Fruit fly (Drosophila melanogaster) whole organism, prepupa: ENCODE data around the gene CG32641.

Experiments used
- Blimp-1 ChIP-seq: fragments of 200-800 bp; sonication (Bioruptor generic); optimal IDR thresholded peaks from 3 replicates; lab custom pipeline; 2017; ENCODE audit warnings: missing biosample characterization, missing genetic modification characterization, mild to moderate bottlenecking, moderate library complexity, missing genetic modification reagents
- CG10631 ChIP-seq: fragments of 200-800 bp; sonication (Bioruptor generic); optimal IDR thresholded peaks from 2 replicates; lab custom pipeline; 2016; ENCODE audit warnings: missing biosample characterization, missing genetic modification characterization
- CG10669 ChIP-seq: fragments of 200-800 bp; sonication (Bioruptor generic); optimal IDR thresholded peaks from 3 replicates; lab custom pipeline; 2018; ENCODE audit warnings: missing biosample characterization, mild to moderate bottlenecking, missing genetic modification characterization, moderate library complexity
- CG11294 ChIP-seq: fragments of 200-800 bp; sonication (Bioruptor generic); IDR thresholded peaks from 2 replicates; pipeline ENCODE4 v1.3.6; 2022; ENCODE audit warnings: missing biosample characterization, missing genetic modification characterization
- CG11902 ChIP-seq: fragments of 200-800 bp; sonication (Bioruptor generic); optimal IDR thresholded peaks from 3 replicates; lab custom pipeline; 2016; ENCODE audit warnings: missing biosample characterization, missing genetic modification characterization
- CG1621 ChIP-seq: fragments of 200-800 bp; sonication (Bioruptor generic); optimal IDR thresholded peaks from 3 replicates; lab custom pipeline; 2018; ENCODE audit warnings: missing biosample characterization, mild to moderate bottlenecking, missing genetic modification characterization
- CG34406 ChIP-seq: fragments of 200-800 bp; sonication (Bioruptor generic); optimal IDR thresholded peaks from 3 replicates; lab custom pipeline; 2016; ENCODE audit warnings: missing biosample characterization, missing genetic modification characterization
- CG3919 ChIP-seq: fragments of 200-800 bp; sonication (Bioruptor generic); optimal IDR thresholded peaks from 3 replicates; lab custom pipeline; 2016; ENCODE audit warnings: missing biosample characterization, missing genetic modification characterization
- CG6163 ChIP-seq: fragments of 200-800 bp; sonication (Bioruptor generic); IDR thresholded peaks from 3 replicates; pipeline ENCODE4 v1.3.6; 2022; ENCODE audit warnings: missing biosample characterization, missing genetic modification characterization
- CG6276 ChIP-seq: fragments of 200-800 bp; sonication (Bioruptor generic); optimal IDR thresholded peaks from 2 replicates; lab custom pipeline; 2017; ENCODE audit warnings: missing biosample characterization, mild to moderate bottlenecking, missing genetic modification characterization
- CG6792 ChIP-seq: fragments of 200-800 bp; sonication (Bioruptor generic); optimal IDR thresholded peaks from 3 replicates; lab custom pipeline; 2016; ENCODE audit warnings: missing biosample characterization, missing genetic modification characterization
- CG6808 ChIP-seq: fragments of 200-800 bp; sonication (Bioruptor generic); optimal IDR thresholded peaks from 3 replicates; lab custom pipeline; 2017; ENCODE audit warnings: missing biosample characterization, missing genetic modification characterization, mild to moderate bottlenecking, moderate library complexity, missing genetic modification reagents
- CG6854 ChIP-seq: fragments of 200-800 bp; sonication (Bioruptor generic); optimal IDR thresholded peaks from 2 replicates; lab custom pipeline; 2017; ENCODE audit warnings: missing biosample characterization, mild to moderate bottlenecking, missing genetic modification characterization
- CG7368 ChIP-seq: fragments of 200-800 bp; sonication (Bioruptor generic); optimal IDR thresholded peaks from 3 replicates; lab custom pipeline; 2016; ENCODE audit warnings: missing biosample characterization, missing genetic modification characterization
- CG8119 ChIP-seq: fragments of 200-800 bp; sonication (Bioruptor generic); IDR thresholded peaks from 3 replicates; pipeline ENCODE4 v1.3.6; 2022; ENCODE audit warnings: missing biosample characterization, missing genetic modification characterization
- CG8632 ChIP-seq: fragments of 200-800 bp; sonication (Bioruptor generic); optimal IDR thresholded peaks from 3 replicates; lab custom pipeline; 2016; ENCODE audit warnings: missing biosample characterization, missing genetic modification characterization
- Eip93F ChIP-seq: fragments of 200-800 bp; sonication (Bioruptor generic); optimal IDR thresholded peaks from 2 replicates; lab custom pipeline; 2016; ENCODE audit warnings: missing biosample characterization, mild to moderate bottlenecking, missing genetic modification characterization
- Ets96B ChIP-seq: fragments of 200-800 bp; optimal IDR thresholded peaks from 2 replicates; lab custom pipeline; 2019; ENCODE audit warnings: missing biosample characterization, mild to moderate bottlenecking, missing genetic modification characterization, moderate library complexity
- Gug ChIP-seq: fragments of 200-800 bp; sonication (Bioruptor generic); IDR thresholded peaks from 2 replicates; pipeline ENCODE4 v1.3.6; 2022; ENCODE audit warnings: missing biosample characterization, missing genetic modification characterization
- Hr38 ChIP-seq: sonication (Bioruptor generic); optimal IDR thresholded peaks from 2 replicates; lab custom pipeline; 2016; ENCODE audit warnings: missing biosample characterization, missing genetic modification characterization
- Hr39 ChIP-seq: fragments of 200-800 bp; sonication (Bioruptor generic); optimal IDR thresholded peaks from 2 replicates; lab custom pipeline; 2016; ENCODE audit warnings: missing biosample characterization, missing genetic modification characterization
- Hr4 ChIP-seq: fragments of 200-800 bp; sonication (Bioruptor generic); optimal IDR thresholded peaks from 3 replicates; lab custom pipeline; 2016; ENCODE audit warnings: missing biosample characterization, missing genetic modification characterization
- Lpt ChIP-seq: fragments of 200-800 bp; sonication (Bioruptor generic); optimal IDR thresholded peaks from 3 replicates; lab custom pipeline; 2016; ENCODE audit warnings: missing biosample characterization, missing genetic modification characterization
- Met ChIP-seq: fragments of 200-800 bp; sonication (Bioruptor generic); optimal IDR thresholded peaks from 3 replicates; lab custom pipeline; 2016; ENCODE audit warnings: missing biosample characterization, missing genetic modification characterization
- Smox ChIP-seq: fragments of 200-800 bp; sonication (Bioruptor generic); optimal IDR thresholded peaks from 3 replicates; lab custom pipeline; 2016; ENCODE audit warnings: missing biosample characterization, missing genetic modification characterization
- Sox14 ChIP-seq: fragments of 200-800 bp; sonication (Bioruptor generic); optimal IDR thresholded peaks from 3 replicates; lab custom pipeline; 2016; ENCODE audit warnings: missing biosample characterization, missing genetic modification characterization
- Sox15 ChIP-seq: fragments of 200-800 bp; sonication (Bioruptor generic); optimal IDR thresholded peaks from 3 replicates; lab custom pipeline; 2016; ENCODE audit warnings: missing biosample characterization, missing genetic modification characterization
- achi ChIP-seq: fragments of 200-800 bp; sonication (Bioruptor generic); optimal IDR thresholded peaks from 3 replicates; lab custom pipeline; 2016; ENCODE audit warnings: missing biosample characterization, missing genetic modification characterization
- cyc ChIP-seq: fragments of 200-800 bp; sonication (Bioruptor generic); optimal IDR thresholded peaks from 3 replicates; lab custom pipeline; 2016; ENCODE audit warnings: missing biosample characterization, missing genetic modification characterization
- dac ChIP-seq: fragments of 200-800 bp; sonication (Bioruptor generic); optimal IDR thresholded peaks from 2 replicates; lab custom pipeline; 2017; ENCODE audit warnings: missing biosample characterization, mild to moderate bottlenecking, missing genetic modification characterization
- dsx ChIP-seq: fragments of 200-800 bp; optimal IDR thresholded peaks from 3 replicates; lab custom pipeline; 2019; ENCODE audit warnings: missing biosample characterization, mild to moderate bottlenecking, missing genetic modification characterization, moderate library complexity; ENCODE audit not compliant: poor library complexity, severe bottlenecking
- eg ChIP-seq: fragments of 200-800 bp; sonication (Bioruptor generic); IDR thresholded peaks from 3 replicates; pipeline ENCODE4 v1.3.6; 2022; ENCODE audit warnings: missing biosample characterization, missing genetic modification characterization
- esn ChIP-seq: fragments of 200-800 bp; sonication (Bioruptor generic); optimal IDR thresholded peaks from 2 replicates; lab custom pipeline; 2016; ENCODE audit warnings: missing biosample characterization, mild to moderate bottlenecking, missing genetic modification characterization, moderate library complexity
- fd59A ChIP-seq: fragments of 200-800 bp; sonication (Bioruptor generic); optimal IDR thresholded peaks from 2 replicates; lab custom pipeline; 2017; ENCODE audit warnings: missing biosample characterization, mild to moderate bottlenecking, missing genetic modification characterization, missing genetic modification reagents
- fd85E ChIP-seq: fragments of 200-800 bp; sonication (Bioruptor generic); optimal IDR thresholded peaks from 3 replicates; lab custom pipeline; 2016; ENCODE audit warnings: missing biosample characterization, missing genetic modification characterization
- fkh ChIP-seq: fragments of 200-800 bp; sonication (Bioruptor generic); optimal IDR thresholded peaks from 3 replicates; lab custom pipeline; 2017; ENCODE audit warnings: missing biosample characterization, mild to moderate bottlenecking, missing genetic modification characterization, moderate library complexity
- lz ChIP-seq: fragments of 200-800 bp; sonication (Bioruptor generic); optimal IDR thresholded peaks from 3 replicates; lab custom pipeline; 2016; ENCODE audit warnings: missing biosample characterization, missing genetic modification characterization
- pdm3 ChIP-seq: fragments of 200-800 bp; sonication (Bioruptor generic); optimal IDR thresholded peaks from 3 replicates; lab custom pipeline; 2016; ENCODE audit warnings: missing biosample characterization, missing genetic modification characterization
- salr ChIP-seq, 2 experiments: fragments of 200-800 bp; sonication (Bioruptor generic); optimal IDR thresholded peaks; 3 replicates each; lab custom pipeline; 2016 to 2018; ENCODE audit warnings: missing biosample characterization in 2 of 2, missing genetic modification characterization in 2 of 2, mild to moderate bottlenecking in 1 of 2
- ss ChIP-seq, 2 experiments: fragments of 200-800 bp; sonication (Bioruptor generic); optimal IDR thresholded peaks; 2 replicates in 1 of 2; 3 replicates in 1 of 2; lab custom pipeline; 2017 to 2018; ENCODE audit warnings: mild to moderate bottlenecking in 2 of 2, missing biosample characterization in 2 of 2, missing genetic modification characterization in 2 of 2, moderate library complexity in 1 of 2
- svp ChIP-seq: fragments of 200-800 bp; sonication (Bioruptor generic); peaks from one replicate; lab custom pipeline; 2016; ENCODE audit warnings: missing biosample characterization, missing genetic modification characterization
- topi ChIP-seq: fragments of 200-800 bp; sonication (Bioruptor generic); optimal IDR thresholded peaks from 3 replicates; lab custom pipeline; 2016; ENCODE audit warnings: missing biosample characterization, missing genetic modification characterization
- vri ChIP-seq: fragments of 200-800 bp; sonication (Bioruptor generic); optimal IDR thresholded peaks from 3 replicates; lab custom pipeline; 2016; ENCODE audit warnings: missing biosample characterization, mild to moderate bottlenecking, missing genetic modification characterization

The CG32641 gene

dm6 chrX:13229217-13229616 is 44.9 kb downstream of the CG32641 start:
- TF ChIP-seq CG6792 (GFP tag; lab: Kevin White, UChicago) (no peak), Hr39 (GFP tag; lab: Kevin White, UChicago) (no peak), Hr4 (GFP tag; lab: Kevin White, UChicago) (no peak), svp (GFP tag; lab: Kevin White, UChicago) (peak; percentile 16), vri (peak; percentile 29), fkh (GFP tag; lab: Kevin White, UChicago) (peak; percentile 56)

dm6 chrX:13229824-13230223 is 45.5 kb downstream of the CG32641 start:
- TF ChIP-seq pdm3 (GFP tag; lab: Kevin White, UChicago): no peak
- TF ChIP-seq Lpt: no peak
- TF ChIP-seq CG7368 (GFP tag; lab: Kevin White, UChicago): no peak
- TF ChIP-seq vri: no peak
- no peak for TF ChIP-seq Hr38
- no peak for TF ChIP-seq CG10669 (GFP tag; lab: Kevin White, UChicago)

dm6 chrX:13230974-13231373 is 46.7 kb downstream of the CG32641 start:
- TF ChIP-seq esn (GFP tag; lab: Kevin White, UChicago) (no peak), fkh (GFP tag; lab: Kevin White, UChicago) (no peak), Sox14 (GFP tag; lab: Kevin White, UChicago) (no peak), svp (GFP tag; lab: Kevin White, UChicago) (peak; percentile 28), CG6276 (GFP tag; lab: Kevin White, UChicago) (no peak), CG8119 (GFP tag; lab: Robert Waterston, UW) (no peak)

dm6 chrX:13232406-13233195 is 48.3 kb downstream of the CG32641 start:
- TF ChIP-seq achi (no peak), CG6808 (GFP tag; lab: Kevin White, UChicago) (no peak), Smox (no peak), CG3919 (peak; percentile 14), cyc (GFP tag; lab: Kevin White, UChicago) (no peak), dac (GFP tag; lab: Kevin White, UChicago) (peak; percentile 61), Gug (GFP tag; lab: Robert Waterston, UW) (peak; percentile 58), CG11902 (no peak), pdm3 (GFP tag; lab: Kevin White, UChicago) (peak; percentile 23), salr (GFP tag; optimal IDR thresholded peaks at IDR 0.05; lab: Kevin White, UChicago) (no peak), CG6276 (GFP tag; lab: Kevin White, UChicago) (peak; percentile 21), eg (GFP tag; lab: Robert Waterston, UW) (peak; percentile 64), fd85E (GFP tag; lab: Kevin White, UChicago) (no peak), lz (GFP tag; lab: Kevin White, UChicago) (peak; percentile 7), Blimp-1 (GFP tag; lab: Kevin White, UChicago) (no peak), CG34406 (GFP tag; lab: Kevin White, UChicago) (no peak), CG6792 (GFP tag; lab: Kevin White, UChicago) (peak; percentile 3), Met (GFP tag; lab: Kevin White, UChicago) (no peak), vri (no peak), CG6854 (no peak), CG8632 (GFP tag; lab: Kevin White, UChicago) (no peak), fkh (GFP tag; lab: Kevin White, UChicago) (peak; percentile 2), svp (GFP tag; lab: Kevin White, UChicago) (peak; percentile 55), Lpt (peak; percentile 5), CG10669 (GFP tag; lab: Kevin White, UChicago) (no peak), dsx (GFP tag; lab: Kevin White, UChicago) (no peak), CG7368 (GFP tag; lab: Kevin White, UChicago) (no peak), CG10631 (GFP tag; lab: Kevin White, UChicago) (peak; percentile 20), topi (GFP tag; lab: Kevin White, UChicago) (no peak), Sox15 (GFP tag; lab: Kevin White, UChicago) (no peak), CG6163 (GFP tag; lab: Robert Waterston, UW) (peak; percentile 72), fd59A (GFP tag; lab: Kevin White, UChicago) (no peak), Eip93F (GFP tag; lab: Kevin White, UChicago) (no peak), CG1621 (tag; lab: Kevin White, UChicago) (no peak), ss (GFP tag; optimal IDR thresholded peaks at IDR 0.05; lab: Kevin White, UChicago) (no peak), Sox14 (GFP tag; lab: Kevin White, UChicago) (no peak), Ets96B (tag; lab: Kevin White, UChicago) (no peak), CG11294 (peak; percentile 65)
